Worm (Caenorhabditis elegans) whole organism, L2 larva: ENCODE measurements around the gene T11F9.10.

Source experiments
- ZK546.5 ChIP-seq: sonication (generic microtip); optimal IDR thresholded peaks from 2 replicates; lab custom pipeline; 2017; ENCODE audit warnings: missing biosample characterization, missing genetic modification characterization
- aly-2 ChIP-seq: fragments of 150-350 bp; optimal IDR thresholded peaks from 2 replicates; lab custom pipeline; 2014; ENCODE audit warnings: missing biosample characterization, missing genetic modification characterization
- ceh-82 ChIP-seq: fragments of 150-350 bp; optimal IDR thresholded peaks from 2 replicates; lab custom pipeline; 2014; ENCODE audit warnings: missing biosample characterization, missing genetic modification characterization
- elt-1 ChIP-seq: fragments of 150-350 bp; optimal IDR thresholded peaks from 2 replicates; lab custom pipeline; 2014; ENCODE audit warnings: missing biosample characterization, missing genetic modification characterization
- lin-13 ChIP-seq: fragments of 150-350 bp; optimal IDR thresholded peaks from 2 replicates; lab custom pipeline; 2014; ENCODE audit warnings: missing biosample characterization, missing genetic modification reagents, missing genetic modification characterization
- mdl-1 ChIP-seq, 2 experiments: fragments of 150-350 bp in 1 of 2; sonication (generic microtip) in 1 of 2; optimal IDR thresholded peaks; 2 replicates each; lab custom pipeline; 2017; ENCODE audit warnings: missing biosample characterization in 2 of 2, missing genetic modification characterization in 2 of 2
- nhr-11 ChIP-seq: fragments of 150-350 bp; optimal IDR thresholded peaks from 2 replicates; lab custom pipeline; 2014; ENCODE audit warnings: missing biosample characterization, missing genetic modification characterization
- nhr-21 ChIP-seq: fragments of 150-350 bp; optimal IDR thresholded peaks from 2 replicates; lab custom pipeline; 2014; ENCODE audit warnings: missing biosample characterization, missing genetic modification characterization
- skn-1 ChIP-seq: sonication (generic microtip); optimal IDR thresholded peaks from 2 replicates; lab custom pipeline; 2017; ENCODE audit warnings: missing biosample characterization, missing genetic modification characterization
- snpc-4 ChIP-seq: fragments of 150-350 bp; optimal IDR thresholded peaks from 2 replicates; lab custom pipeline; 2014; ENCODE audit warnings: missing biosample characterization, missing genetic modification characterization

ce11 chrV:11474399-11474798 lies 12.4 kb upstream of the T11F9.10 start, which contains the start of gene nas-22:
- TF ChIP-seq nhr-11 (tag; lab: Kevin White, UChicago), result no peak
- no peak for TF ChIP-seq mdl-1 (tag; optimal IDR thresholded peaks at IDR 0.05; lab: Kevin White, UChicago)
- TF ChIP-seq nhr-21 (tag; lab: Kevin White, UChicago), result no peak
- no peak for TF ChIP-seq skn-1 (tag; lab: Kevin White, UChicago)
- TF ChIP-seq aly-2 (tag; lab: Kevin White, UChicago), result no peak
- TF ChIP-seq elt-1 (tag; lab: Kevin White, UChicago), result no peak
- no peak for TF ChIP-seq ZK546.5 (tag; lab: Kevin White, UChicago)
- TF ChIP-seq lin-13 (GFP tag; lab: Kevin White, UChicago), result no peak
- no peak for TF ChIP-seq snpc-4 (tag; lab: Kevin White, UChicago)
- no peak for TF ChIP-seq ceh-82 (tag; lab: Kevin White, UChicago)
